Fruit fly (Drosophila melanogaster) whole organism, pupa: ENCODE data around the gene CG33795.
A peak's percentile ranks its signal among the peaks of the same experiment; 100 is the strongest.

Experiments
- CG10348 ChIP-seq: fragments of 200-800 bp; sonication (Bioruptor generic); IDR thresholded peaks from 2 replicates; pipeline ENCODE4 v1.3.6; 2022; ENCODE audit warnings: missing biosample characterization, missing genetic modification characterization
- CG12605 ChIP-seq: fragments of 200-800 bp; sonication (Bioruptor generic); IDR thresholded peaks from 2 replicates; pipeline ENCODE4 v1.3.6; 2022; ENCODE audit warnings: missing biosample characterization, missing genetic modification characterization
- CG13204 ChIP-seq: fragments of 200-800 bp; sonication (Bioruptor generic); optimal IDR thresholded peaks from 2 replicates; lab custom pipeline; 2018; ENCODE audit warnings: missing biosample characterization, mild to moderate bottlenecking, missing genetic modification characterization, moderate library complexity
- CG14655 ChIP-seq: fragments of 200-800 bp; sonication (Bioruptor generic); optimal IDR thresholded peaks from 3 replicates; lab custom pipeline; 2017; ENCODE audit warnings: mild to moderate bottlenecking, missing biosample characterization, missing genetic modification reagents, missing genetic modification characterization
- CG15710 ChIP-seq: fragments of 200-800 bp; sonication (Bioruptor generic); optimal IDR thresholded peaks from 2 replicates; lab custom pipeline; 2018; ENCODE audit warnings: missing biosample characterization, mild to moderate bottlenecking, missing genetic modification characterization, moderate library complexity
- CG17806 ChIP-seq: fragments of 200-800 bp; sonication (Bioruptor generic); optimal IDR thresholded peaks from 2 replicates; lab custom pipeline; 2018; ENCODE audit warnings: missing biosample characterization, mild to moderate bottlenecking, missing genetic modification characterization, moderate library complexity
- CG32121 ChIP-seq: fragments of 200-800 bp; sonication (Bioruptor generic); IDR thresholded peaks from 2 replicates; pipeline ENCODE4 v1.3.6; 2022; ENCODE audit warnings: missing biosample characterization, missing genetic modification characterization
- CG34367 ChIP-seq: fragments of 200-800 bp; sonication (Bioruptor generic); optimal IDR thresholded peaks from 2 replicates; lab custom pipeline; 2018; ENCODE audit warnings: missing biosample characterization, mild to moderate bottlenecking, missing genetic modification characterization
- CG4496 ChIP-seq: fragments of 200-800 bp; sonication (Bioruptor generic); IDR thresholded peaks from 3 replicates; pipeline ENCODE4 v1.3.6; 2022; ENCODE audit warnings: missing biosample characterization, missing genetic modification characterization
- CG8159 ChIP-seq: fragments of 200-800 bp; sonication (Bioruptor generic); optimal IDR thresholded peaks from 3 replicates; lab custom pipeline; 2018; ENCODE audit warnings: missing biosample characterization, mild to moderate bottlenecking, missing genetic modification characterization, moderate library complexity
- CG8301 ChIP-seq: fragments of 200-800 bp; sonication (Bioruptor generic); optimal IDR thresholded peaks from 2 replicates; lab custom pipeline; 2018; ENCODE audit warnings: missing biosample characterization, mild to moderate bottlenecking, missing genetic modification characterization
- CG9948 ChIP-seq: fragments of 200-800 bp; sonication (Bioruptor generic); optimal IDR thresholded peaks from 2 replicates; lab custom pipeline; 2018; ENCODE audit warnings: missing biosample characterization, mild to moderate bottlenecking, missing genetic modification characterization, moderate library complexity
- D1 ChIP-seq: fragments of 200-800 bp; sonication (Bioruptor generic); optimal IDR thresholded peaks from 2 replicates; lab custom pipeline; 2018; ENCODE audit warnings: missing biosample characterization, mild to moderate bottlenecking, missing genetic modification characterization, moderate library complexity
- EcR ChIP-seq: fragments of 200-800 bp; sonication (Bioruptor generic); optimal IDR thresholded peaks from 3 replicates; lab custom pipeline; 2019; ENCODE audit warnings: missing biosample characterization, missing genetic modification characterization, mild to moderate bottlenecking, moderate library complexity, missing genetic modification reagents
- Ets98B ChIP-seq: fragments of 200-800 bp; sonication (Bioruptor generic); IDR thresholded peaks from 2 replicates; pipeline ENCODE4 v1.3.6; 2022; ENCODE audit warnings: missing biosample characterization, missing genetic modification characterization
- Pif1A ChIP-seq: fragments of 200-800 bp; sonication (Bioruptor generic); optimal IDR thresholded peaks from 3 replicates; lab custom pipeline; 2016; ENCODE audit warnings: missing biosample characterization, missing genetic modification characterization
- Pif1B ChIP-seq: fragments of 200-800 bp; sonication (Bioruptor generic); optimal IDR thresholded peaks from 3 replicates; lab custom pipeline; 2016; ENCODE audit warnings: missing biosample characterization, missing genetic modification characterization
- Snoo ChIP-seq: fragments of 200-800 bp; sonication (Bioruptor generic); optimal IDR thresholded peaks from 3 replicates; lab custom pipeline; 2017; ENCODE audit warnings: missing biosample characterization, mild to moderate bottlenecking, missing genetic modification characterization, inconsistent platforms
- fd96Ca ChIP-seq: fragments of 200-800 bp; sonication (Bioruptor generic); IDR thresholded peaks from 3 replicates; pipeline ENCODE4 v1.3.6; 2022; ENCODE audit warnings: missing biosample characterization, missing genetic modification characterization
- gl ChIP-seq: fragments of 200-800 bp; sonication (Bioruptor generic); optimal IDR thresholded peaks from 2 replicates; lab custom pipeline; 2018; ENCODE audit warnings: missing biosample characterization, mild to moderate bottlenecking, missing genetic modification characterization
- rn ChIP-seq: fragments of 200-800 bp; sonication (Bioruptor generic); IDR thresholded peaks from 2 replicates; pipeline ENCODE4 v1.3.6; 2022; ENCODE audit warnings: missing biosample characterization, missing genetic modification characterization

Gene CG33795

DNA sequence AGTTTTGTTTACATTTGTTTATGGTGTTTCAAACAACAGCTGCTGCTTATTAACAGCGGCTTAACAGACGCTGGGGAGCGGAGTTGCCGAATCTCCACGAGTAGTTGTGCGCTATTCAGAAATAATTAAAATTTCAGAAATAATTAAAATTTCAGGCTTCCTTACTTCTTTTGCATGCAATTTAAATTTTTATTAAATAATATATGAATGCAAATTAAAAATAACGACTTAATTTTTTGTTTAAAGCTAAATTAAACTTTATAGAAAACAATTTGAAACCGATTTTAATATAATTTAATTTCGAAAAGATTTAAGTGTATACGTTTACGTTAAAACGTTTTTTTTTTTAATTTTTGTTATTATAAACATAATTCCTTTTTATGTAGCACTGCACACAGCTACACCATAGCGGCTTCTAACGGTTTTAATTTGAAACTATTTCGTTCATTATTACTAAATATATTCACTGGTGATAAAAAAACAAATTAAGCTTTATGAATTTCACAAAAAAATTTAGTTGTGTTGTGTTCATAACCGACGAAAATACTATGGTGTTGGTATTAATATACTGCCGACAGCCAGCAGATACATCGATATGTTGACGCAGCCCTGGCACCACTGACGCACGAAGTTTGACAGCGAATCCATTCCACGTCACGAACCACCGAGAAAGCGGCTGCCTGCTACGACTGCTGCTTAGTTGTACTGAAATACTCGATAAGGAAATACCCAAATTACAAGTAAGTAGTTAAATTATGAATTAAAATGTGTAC lies 42.0 kb downstream of the CG33795 start, which contains the start of gene SsRbeta:
Gene SsRbeta (plus strand): TSS at position 645 of the 773 bp plus-strand sequence.
- TF ChIP-seq CG10348 (GFP tag; lab: Robert Waterston, UW) (no peak), gl (tag; lab: Kevin White, UChicago) (no peak), Ets98B (peak; percentile 5; the same call in 1 of the 2 replicates), Pif1B (GFP tag; lab: Kevin White, UChicago) (no peak), CG14655 (GFP tag; lab: Kevin White, UChicago) (no peak), EcR (GFP tag; lab: Kevin White, UChicago) (no peak), CG13204 (GFP tag; lab: Kevin White, UChicago) (no peak), CG32121 (GFP tag; lab: Robert Waterston, UW) (peak; percentile 21; the same call in 1 of the 2 replicates), fd96Ca (GFP tag; lab: Robert Waterston, UW) (no peak; the same call in 2 of the 3 replicates), CG15710 (no peak), CG9948 (tag; lab: Kevin White, UChicago) (no peak), D1 (peak; percentile 38), rn (peak; percentile 28; the same call in 1 of the 2 replicates), Snoo (tag; lab: Kevin White, UChicago) (peak; percentile 23), CG8159 (peak; percentile 2), CG34367 (tag; lab: Kevin White, UChicago) (no peak), CG17806 (tag; lab: Kevin White, UChicago) (no peak), CG8301 (no peak), CG4496 (GFP tag; lab: Robert Waterston, UW) (peak; percentile 33; the same call in 2 of the 3 replicates), Pif1A (GFP tag; lab: Kevin White, UChicago) (no peak), CG12605 (GFP tag; lab: Robert Waterston, UW) (peak; percentile 7; the same call in 1 of the 2 replicates)

DNA sequence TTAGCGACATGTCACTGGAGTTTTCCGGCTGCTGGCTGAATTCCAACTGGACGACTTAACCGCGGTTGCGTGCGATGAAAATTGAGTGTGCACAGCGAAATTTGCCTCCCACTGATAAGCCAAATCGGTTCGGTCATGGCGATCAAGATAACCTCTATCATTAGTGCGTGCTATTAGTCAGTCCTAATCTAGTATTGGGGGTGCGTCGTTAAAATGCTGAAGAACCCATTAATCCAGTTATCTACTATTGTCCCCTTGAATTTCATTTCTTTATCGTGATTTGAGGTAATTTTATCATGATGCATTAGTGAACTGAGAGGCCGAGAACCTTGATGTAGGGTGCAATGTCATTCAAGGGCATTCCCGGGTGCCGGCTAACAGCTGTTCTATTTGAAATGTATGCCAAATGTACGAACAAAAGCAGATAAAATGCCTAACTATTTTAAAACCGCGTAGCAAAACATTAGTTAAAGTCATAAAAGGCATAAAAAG lies 42.7 kb downstream of the CG33795 start, which contains the start of gene Pgm1:
Gene Pgm1 (minus strand): TSS at position 51 of the 492 bp plus-strand sequence.
- TF ChIP-seq CG8159: peak; percentile 86
- TF ChIP-seq CG9948 (tag; lab: Kevin White, UChicago): peak; percentile 83
- TF ChIP-seq CG8301: peak; percentile 91
- peak; percentile 86 for TF ChIP-seq gl (tag; lab: Kevin White, UChicago)
- TF ChIP-seq rn: peak; percentile 75
- TF ChIP-seq D1: no peak
- TF ChIP-seq CG12605 (GFP tag; lab: Robert Waterston, UW): peak; percentile 63
- TF ChIP-seq CG34367 (tag; lab: Kevin White, UChicago): no peak
- TF ChIP-seq Pif1B (GFP tag; lab: Kevin White, UChicago): no peak
- TF ChIP-seq CG14655 (GFP tag; lab: Kevin White, UChicago): no peak
- TF ChIP-seq fd96Ca (GFP tag; lab: Robert Waterston, UW): peak; percentile 89; the same call in 2 of the 3 replicates
- peak; percentile 68 for TF ChIP-seq Ets98B
- peak; percentile 87 for TF ChIP-seq CG4496 (GFP tag; lab: Robert Waterston, UW)
- TF ChIP-seq CG13204 (GFP tag; lab: Kevin White, UChicago): no peak
- TF ChIP-seq EcR (GFP tag; lab: Kevin White, UChicago): peak; percentile 71
- peak; percentile 79 for TF ChIP-seq CG15710
- peak; percentile 62 for TF ChIP-seq CG10348 (GFP tag; lab: Robert Waterston, UW)
- TF ChIP-seq Snoo (tag; lab: Kevin White, UChicago): peak; percentile 86
- no peak for TF ChIP-seq Pif1A (GFP tag; lab: Kevin White, UChicago)
- TF ChIP-seq CG17806 (tag; lab: Kevin White, UChicago): peak; percentile 85
- peak; percentile 77 for TF ChIP-seq CG32121 (GFP tag; lab: Robert Waterston, UW)

- TF ChIP-seq CG14655 (GFP tag; lab: Kevin White, UChicago) (no peak), Snoo (tag; lab: Kevin White, UChicago) (no peak), CG17806 (tag; lab: Kevin White, UChicago) (no peak), Pif1A (GFP tag; lab: Kevin White, UChicago) (no peak), D1 (no peak), CG13204 (GFP tag; lab: Kevin White, UChicago) (no peak), rn (no peak), gl (tag; lab: Kevin White, UChicago) (no peak), CG8159 (no peak), CG32121 (GFP tag; lab: Robert Waterston, UW) (no peak)
Observed at dm6 chr3L:16121791-16122190, 49.4 kb downstream of the CG33795 start, which contains the start of gene Strump. Strump (plus strand) TSS chr3L:16122002.
